Fruit fly (Drosophila melanogaster) S2 (cell line): Measurements from ENCODE around the gene GckIII.

Experiments
- CG8478 ChIP-seq: fragments of >200 bp; optimal IDR thresholded peaks from 2 replicates; lab custom pipeline; 2018
- CTCF ChIP-seq, 2 experiments: fragments of >200 bp; optimal IDR thresholded peaks; 2 replicates each; lab custom pipeline; 2018

Gene GckIII

dm6 chr3R:17122796-17123504, 37.6 kb downstream of the GckIII start:
- TF ChIP-seq CTCF (optimal IDR thresholded peaks at IDR 0.05; lab: Kevin White, UChicago) (no peak), CG8478 (no peak)

dm6 chr3R:17124177-17124576, 38.9 kb downstream of the GckIII start, which contains the start of gene CG45079:
CG45079 (plus strand) TSS chr3R:17124477.
- no peak for TF ChIP-seq CG8478
- no peak for TF ChIP-seq CTCF (optimal IDR thresholded peaks at IDR 0.05; lab: Kevin White, UChicago)

- TF ChIP-seq CTCF (optimal IDR thresholded peaks at IDR 0.05; lab: Kevin White, UChicago) (no peak), CG8478 (no peak)
Measured at dm6 chr3R:17125339-17126044, 40.2 kb downstream of the GckIII start, which contains the start of gene cher. cher (minus strand) TSS chr3R:17125389.

dm6 chr3R:17126838-17127237, 41.5 kb downstream of the GckIII start, which contains the start of the genes CG17477 and CG31269:
CG17477 (minus strand) TSS chr3R:17126938.
CG31269 (plus strand) TSS chr3R:17127126.
- no peak for TF ChIP-seq CG8478
- no peak for TF ChIP-seq CTCF (optimal IDR thresholded peaks at IDR 0.05; lab: Kevin White, UChicago)

- no peak for TF ChIP-seq CTCF (optimal IDR thresholded peaks at IDR 0.05; lab: Kevin White, UChicago)
- TF ChIP-seq CG8478 = no peak
Measured at dm6 chr3R:17127912-17128311, 42.6 kb downstream of the GckIII start, which contains the start of gene CG31265. CG31265 (plus strand) TSS chr3R:17128212.

dm6 chr3R:17130326-17130725, 45.0 kb downstream of the GckIII start, which contains the start of gene CG17475:
CG17475 (minus strand) TSS chr3R:17130426.
- no peak for TF ChIP-seq CG8478
- no peak for TF ChIP-seq CTCF (optimal IDR thresholded peaks at IDR 0.05; lab: Kevin White, UChicago)

dm6 chr3R:17132098-17132712, 46.9 kb downstream of the GckIII start, which contains the start of the genes CG4053 and CG31266:
CG4053 (minus strand) TSS chr3R:17132198.
CG31266 (plus strand) TSS chr3R:17132662.
- no peak for TF ChIP-seq CG8478
- no peak for TF ChIP-seq CTCF (optimal IDR thresholded peaks at IDR 0.05; lab: Kevin White, UChicago)

- TF ChIP-seq CG8478 (no peak), CTCF (optimal IDR thresholded peaks at IDR 0.05; lab: Kevin White, UChicago) (no peak)
Measured at dm6 chr3R:17133897-17134296, 48.6 kb downstream of the GckIII start, which contains the start of gene CG31267. CG31267 (plus strand) TSS chr3R:17134197.

dm6 chr3R:17135747-17136146, 50.4 kb downstream of the GckIII start, which contains the start of gene CG5246:
CG5246 (plus strand) TSS chr3R:17136111.
- TF ChIP-seq CTCF (optimal IDR thresholded peaks at IDR 0.05; lab: Kevin White, UChicago) = no peak
- TF ChIP-seq CG8478 = no peak
